Fruit fly (Drosophila melanogaster): ENCODE data around the gene kuz.

The kuz gene

DNA sequence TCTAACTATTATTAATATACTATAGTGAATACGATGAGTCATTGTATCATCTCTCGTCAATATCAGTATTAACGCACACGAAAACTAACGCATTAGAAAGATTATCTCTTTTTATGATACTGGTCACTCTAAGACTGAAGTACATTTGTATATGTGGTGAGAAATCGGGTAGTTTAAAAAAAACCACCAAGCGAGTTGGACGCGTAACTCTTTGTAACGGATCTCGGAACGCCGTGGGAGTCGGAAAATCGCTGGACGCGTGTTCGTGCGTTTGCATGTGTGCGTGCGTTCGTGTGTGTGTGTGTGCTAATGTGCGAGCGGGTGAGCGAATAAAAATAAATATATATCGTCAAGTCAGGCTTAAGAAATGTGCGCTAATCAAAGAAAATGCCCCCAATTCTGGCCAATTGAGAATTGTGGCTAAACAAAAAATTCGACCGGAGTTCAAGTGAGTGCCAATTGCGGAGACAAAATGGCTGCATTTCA is at the start of gene kuz:
TSS of gene kuz (plus strand) at position 167 of the 486 bp plus-strand sequence.
- TF ChIP-seq psq (optimal IDR thresholded peaks at IDR 0.05), result no peak
- no peak for TF ChIP-seq CG8478 (optimal IDR thresholded peaks at IDR 0.05)
- TF ChIP-seq EcR (GFP tag; optimal IDR thresholded peaks at IDR 0.05), result no peak
- TF ChIP-seq usp (GFP tag; optimal IDR thresholded peaks at IDR 0.05), result no peak
- no peak for TF ChIP-seq Dll (optimal IDR thresholded peaks at IDR 0.05)
- TF ChIP-seq pan (optimal IDR thresholded peaks at IDR 0.05), result no peak

DNA sequence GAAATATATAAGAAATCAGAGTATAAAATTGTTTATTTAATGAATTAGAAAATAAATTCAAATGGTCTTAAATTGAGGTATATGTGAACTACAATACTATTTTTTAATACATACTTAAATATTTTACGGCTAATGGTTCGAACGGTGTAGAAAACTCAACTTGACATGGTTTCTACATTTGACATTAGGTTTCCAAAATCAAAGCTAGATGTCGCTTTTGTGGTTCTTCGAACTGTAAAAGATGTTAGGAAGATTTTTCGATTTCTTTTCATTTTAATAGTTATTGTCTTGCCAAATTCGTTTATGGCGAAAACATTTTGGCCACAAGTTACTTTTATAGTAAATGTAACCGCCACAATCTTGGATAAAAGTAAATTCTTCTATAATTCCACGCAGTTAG is 49.5 kb upstream of the kuz start:
- no peak for TF ChIP-seq pan (optimal IDR thresholded peaks at IDR 0.05)
- no peak for TF ChIP-seq CG8478 (optimal IDR thresholded peaks at IDR 0.05)
- TF ChIP-seq Dll (optimal IDR thresholded peaks at IDR 0.05), result no peak
- TF ChIP-seq psq (optimal IDR thresholded peaks at IDR 0.05), result no peak
- TF ChIP-seq usp (GFP tag; optimal IDR thresholded peaks at IDR 0.05), result no peak
- no peak for TF ChIP-seq EcR (GFP tag; optimal IDR thresholded peaks at IDR 0.05)

DNA sequence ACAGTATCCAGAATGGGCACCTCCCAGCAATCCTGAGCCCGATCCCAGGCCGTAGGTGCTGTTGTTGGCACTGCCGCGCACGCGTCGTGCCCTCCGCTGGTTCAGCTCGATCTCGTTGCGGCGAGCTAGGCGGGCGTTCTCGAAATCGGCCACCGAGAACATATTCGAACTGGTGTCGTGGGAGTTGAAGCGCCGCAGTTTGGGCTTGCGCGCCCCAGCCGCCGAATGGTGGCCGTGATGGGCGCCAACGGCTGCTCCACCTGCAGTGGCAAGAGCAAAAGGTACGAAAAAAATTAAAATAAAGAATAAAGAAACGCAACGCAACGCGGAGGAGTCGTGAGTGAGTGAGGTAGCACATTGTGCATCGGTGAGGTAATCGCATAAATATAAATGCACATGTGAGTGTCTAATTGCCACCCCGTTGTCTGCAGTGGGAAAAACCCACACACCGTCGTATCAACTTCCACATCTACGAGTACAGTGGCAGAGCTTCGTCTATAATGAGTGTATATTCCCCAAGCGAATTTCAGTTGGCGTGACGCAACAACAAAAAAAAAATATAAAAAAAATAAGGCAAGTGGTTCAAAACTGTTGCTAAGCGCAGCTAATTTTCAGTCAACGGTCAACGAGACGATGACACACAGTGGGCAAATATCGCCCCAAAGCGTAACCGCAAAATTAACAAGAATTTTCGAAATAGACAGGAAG is 40.3 kb upstream of the kuz start:
- TF ChIP-seq pan (optimal IDR thresholded peaks at IDR 0.05), result no peak
- no peak for TF ChIP-seq psq (optimal IDR thresholded peaks at IDR 0.05)
- TF ChIP-seq Dll (optimal IDR thresholded peaks at IDR 0.05), result no peak
- no peak for TF ChIP-seq EcR (GFP tag; optimal IDR thresholded peaks at IDR 0.05)
- no peak for TF ChIP-seq CG8478 (optimal IDR thresholded peaks at IDR 0.05)
- TF ChIP-seq usp (GFP tag; optimal IDR thresholded peaks at IDR 0.05), result no peak

DNA sequence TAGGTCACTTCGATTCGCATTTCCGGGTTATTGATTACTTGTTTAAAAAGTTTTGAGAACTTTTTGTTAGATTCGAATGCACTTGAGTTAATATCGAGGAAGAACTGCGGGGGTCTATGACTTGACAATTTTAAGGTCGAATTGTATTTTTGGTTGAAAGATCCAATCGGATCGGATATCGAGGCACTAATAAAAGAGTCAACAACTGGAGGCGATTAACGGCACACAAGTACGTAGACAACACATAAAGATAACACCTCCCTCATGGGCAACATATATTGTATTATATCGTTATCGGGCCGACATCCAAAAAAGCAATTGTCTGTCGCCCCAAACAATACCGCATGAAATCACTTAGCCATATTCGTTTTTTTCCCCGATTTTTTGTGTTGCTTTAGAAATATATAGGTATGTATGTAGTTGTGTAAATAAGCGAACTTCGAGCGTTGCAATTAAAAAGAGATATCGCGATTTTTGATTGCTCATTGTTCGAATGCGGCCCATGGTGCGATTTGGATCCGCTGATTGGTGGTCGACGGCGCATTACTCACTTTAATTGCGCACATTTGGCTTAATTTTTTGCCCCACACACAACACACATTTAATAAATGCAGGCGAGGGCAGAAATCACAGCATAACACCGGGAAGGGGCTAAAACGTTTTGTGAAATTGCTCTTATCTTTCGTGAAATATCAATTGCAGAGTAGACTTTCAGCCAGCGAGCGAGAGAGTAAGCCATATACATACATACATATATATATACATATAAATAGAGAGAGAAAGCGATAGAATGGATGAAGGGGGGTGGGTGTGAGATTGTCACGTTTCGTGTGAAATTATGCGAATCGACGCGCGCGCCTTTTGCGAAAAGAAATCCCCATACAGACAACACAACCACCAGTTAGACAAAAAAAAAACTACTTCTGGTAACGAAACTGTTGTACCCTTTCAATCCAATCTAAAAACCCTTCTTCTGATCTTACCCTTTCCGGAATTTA is 38.8 kb upstream of the kuz start:
- TF ChIP-seq usp (GFP tag; optimal IDR thresholded peaks at IDR 0.05) (no peak), psq (optimal IDR thresholded peaks at IDR 0.05) (no peak), Dll (optimal IDR thresholded peaks at IDR 0.05) (no peak), CG8478 (optimal IDR thresholded peaks at IDR 0.05) (no peak), pan (optimal IDR thresholded peaks at IDR 0.05) (no peak), EcR (GFP tag; optimal IDR thresholded peaks at IDR 0.05) (no peak)

DNA sequence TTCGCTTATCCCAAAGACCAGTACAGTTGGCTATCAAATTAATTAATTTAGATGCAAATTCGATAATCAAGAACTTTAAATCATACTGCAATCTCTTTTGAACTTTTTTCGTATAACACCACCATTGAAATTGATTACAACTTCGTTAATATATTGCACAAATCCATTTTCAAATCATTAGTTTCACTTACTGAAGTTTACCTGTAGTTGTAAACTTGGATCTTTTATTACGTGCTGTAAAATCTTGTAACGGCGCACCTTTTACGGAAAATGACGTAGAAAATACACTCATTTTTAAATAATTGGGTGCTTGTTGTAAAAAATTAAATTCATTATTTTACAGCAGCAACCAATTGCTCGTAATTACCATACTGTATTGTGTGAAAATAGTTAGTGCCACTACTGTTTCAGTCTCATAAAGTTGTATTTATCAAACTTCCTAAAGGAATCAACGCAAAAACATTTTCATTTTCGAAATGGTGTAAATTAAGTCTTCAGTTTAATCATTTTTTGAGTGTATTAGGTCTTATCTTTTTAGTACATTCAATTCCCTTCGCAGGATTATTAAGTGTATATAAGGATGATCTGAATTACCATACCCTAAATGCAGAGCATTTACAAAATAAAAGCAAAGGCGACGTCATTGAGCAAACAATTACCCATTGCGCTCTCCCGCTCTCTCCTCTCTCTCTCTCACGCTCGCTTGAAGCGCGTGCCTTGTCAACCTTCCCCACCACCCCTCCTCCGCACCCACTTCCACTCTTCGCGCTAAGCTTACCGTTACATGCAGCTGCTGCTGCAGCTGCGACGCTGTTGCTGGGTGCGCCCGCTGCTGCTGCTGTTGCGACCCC is 37.5 kb upstream of the kuz start:
- TF ChIP-seq Dll (optimal IDR thresholded peaks at IDR 0.05), result peak; percentile 88
- TF ChIP-seq pan (optimal IDR thresholded peaks at IDR 0.05), result no peak

DNA sequence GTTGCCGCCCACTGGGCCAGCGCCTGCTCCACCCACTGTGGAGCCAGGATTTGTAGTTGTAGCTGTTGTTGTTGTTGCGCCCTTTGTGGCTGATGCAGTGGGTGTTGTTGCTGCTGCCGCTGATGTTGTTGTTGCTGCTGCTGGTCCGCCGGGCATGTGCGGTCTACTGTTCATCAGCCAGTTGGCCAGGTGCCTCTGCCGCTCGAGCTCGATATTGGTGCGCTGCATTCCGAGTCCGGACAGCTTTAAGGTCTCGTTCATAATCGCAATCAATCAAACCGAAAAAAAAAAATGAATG is 37.0 kb upstream of the kuz start:
- no peak for TF ChIP-seq Dll (optimal IDR thresholded peaks at IDR 0.05)
- no peak for TF ChIP-seq EcR (GFP tag; optimal IDR thresholded peaks at IDR 0.05)
- no peak for TF ChIP-seq usp (GFP tag; optimal IDR thresholded peaks at IDR 0.05)
- no peak for TF ChIP-seq psq (optimal IDR thresholded peaks at IDR 0.05)
- no peak for TF ChIP-seq pan (optimal IDR thresholded peaks at IDR 0.05)
- TF ChIP-seq CG8478 (optimal IDR thresholded peaks at IDR 0.05), result no peak

DNA sequence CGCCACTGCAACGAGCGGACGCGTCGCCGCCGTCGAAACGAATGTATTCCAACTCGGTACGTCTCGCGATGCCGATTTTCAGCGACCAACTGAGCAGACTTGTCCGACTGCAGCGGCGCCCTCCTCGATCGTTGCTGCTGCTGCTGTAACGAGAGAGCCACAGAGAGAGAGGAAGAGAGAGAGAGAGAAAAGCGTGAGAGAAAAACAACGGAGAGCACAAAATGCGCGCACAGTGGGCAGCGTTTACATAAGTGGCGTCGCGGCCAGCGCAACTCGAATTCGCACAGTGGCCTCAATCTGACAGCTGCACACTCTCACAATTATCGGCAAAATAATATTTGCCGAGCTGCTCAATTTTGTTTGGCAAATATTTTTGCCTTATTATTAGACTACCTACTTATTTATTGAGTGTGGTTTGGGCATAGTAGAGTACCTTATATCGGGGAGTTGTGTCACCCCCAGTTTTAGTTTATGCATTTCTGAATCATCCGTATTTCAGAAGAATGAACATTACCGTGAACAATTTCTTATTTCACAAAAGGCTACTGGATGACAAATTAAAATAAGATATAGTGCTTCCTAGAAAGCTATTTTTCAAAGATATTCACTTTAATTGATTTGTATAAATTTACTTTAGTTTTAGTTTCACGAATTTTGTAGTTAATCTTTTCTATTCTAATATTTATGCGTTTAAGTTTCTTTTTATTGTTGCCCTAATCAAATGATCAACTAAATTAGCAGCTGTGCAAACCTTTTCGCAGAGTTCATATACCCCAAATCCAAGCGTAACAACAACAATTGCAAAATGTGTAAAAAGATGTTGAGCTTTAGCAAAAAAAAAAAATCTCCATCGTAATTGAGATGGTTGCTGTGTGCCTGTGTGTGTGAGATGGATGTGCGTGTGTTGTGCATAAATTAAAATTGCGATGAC is 36.3 kb upstream of the kuz start:
- TF ChIP-seq Dll (optimal IDR thresholded peaks at IDR 0.05) (peak; percentile 99), usp (GFP tag; optimal IDR thresholded peaks at IDR 0.05) (no peak), CG8478 (optimal IDR thresholded peaks at IDR 0.05) (no peak), pan (optimal IDR thresholded peaks at IDR 0.05) (no peak), psq (optimal IDR thresholded peaks at IDR 0.05) (no peak)

DNA sequence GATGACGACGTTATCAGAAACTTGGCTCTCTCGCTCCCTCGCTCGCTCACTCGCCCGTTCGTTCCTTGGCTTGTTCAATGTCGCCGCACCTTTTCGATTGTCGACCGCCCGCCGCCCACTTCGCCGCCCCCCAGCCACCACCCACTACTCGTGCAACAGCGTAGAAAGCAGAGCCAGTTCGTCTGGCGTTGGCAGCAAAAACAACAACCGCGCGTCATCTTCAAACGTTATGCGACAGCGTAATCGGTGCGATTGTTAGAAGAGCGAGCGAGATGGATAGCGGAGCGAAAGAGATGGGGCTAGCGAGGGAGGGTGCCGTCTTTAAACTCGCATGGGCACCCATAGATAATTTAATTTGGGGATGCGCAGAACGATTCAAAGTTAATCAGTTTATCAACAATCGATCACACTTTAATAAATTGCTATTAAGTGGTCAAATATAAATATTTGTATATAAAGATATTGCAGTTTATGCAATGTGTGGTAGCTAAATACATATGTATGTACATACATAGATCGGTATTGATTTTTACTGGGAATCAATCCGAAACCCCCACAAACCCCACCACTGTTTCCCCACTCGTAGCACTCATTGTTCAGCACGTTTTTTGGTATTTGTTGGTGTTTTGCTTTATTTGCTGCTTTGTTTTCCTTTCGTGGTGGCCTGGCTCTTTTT is 35.5 kb upstream of the kuz start:
- no peak for TF ChIP-seq pan (optimal IDR thresholded peaks at IDR 0.05)
- TF ChIP-seq EcR (GFP tag; optimal IDR thresholded peaks at IDR 0.05), result peak in 1 of 2 experiments; percentile 8
- TF ChIP-seq usp (GFP tag; optimal IDR thresholded peaks at IDR 0.05), result no peak

DNA sequence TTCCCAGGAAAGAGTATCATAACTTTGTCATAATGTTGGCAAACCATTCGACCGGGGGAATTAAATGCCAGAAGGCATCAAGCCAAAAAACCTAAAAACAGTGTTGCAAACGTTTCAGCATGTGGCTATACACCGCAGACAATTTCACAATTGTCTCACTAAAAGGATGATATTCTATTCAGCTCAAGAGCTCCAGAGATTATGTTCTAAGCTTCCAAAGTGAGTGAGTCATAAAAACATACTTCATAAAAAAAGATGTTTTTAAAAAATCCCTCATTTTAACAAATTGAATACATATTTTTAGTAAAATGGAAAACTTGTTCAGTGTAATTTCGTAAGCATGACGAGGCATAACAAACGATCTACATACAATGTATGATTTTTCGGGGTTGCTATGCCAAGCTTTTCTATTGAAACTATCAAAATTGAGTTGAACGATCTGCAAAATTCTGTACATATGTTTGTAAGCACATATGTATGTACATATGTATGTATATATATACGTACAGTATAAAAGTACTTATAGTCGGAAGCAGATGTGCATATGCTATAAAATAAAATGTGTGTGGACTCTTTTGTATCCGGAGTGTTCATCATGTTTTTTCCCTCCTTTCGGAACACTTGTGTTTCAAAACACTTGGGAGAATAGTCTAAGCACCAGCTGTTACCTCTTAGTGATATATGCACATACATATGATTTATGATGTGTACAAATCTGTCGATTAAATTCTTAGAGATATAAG is 34.8 kb upstream of the kuz start:
- TF ChIP-seq Dll (optimal IDR thresholded peaks at IDR 0.05), result no peak
- TF ChIP-seq psq (optimal IDR thresholded peaks at IDR 0.05), result no peak
- TF ChIP-seq usp (GFP tag; optimal IDR thresholded peaks at IDR 0.05), result no peak
- TF ChIP-seq pan (optimal IDR thresholded peaks at IDR 0.05), result no peak
- TF ChIP-seq EcR (GFP tag; optimal IDR thresholded peaks at IDR 0.05), result no peak
- TF ChIP-seq CG8478 (optimal IDR thresholded peaks at IDR 0.05), result no peak

DNA sequence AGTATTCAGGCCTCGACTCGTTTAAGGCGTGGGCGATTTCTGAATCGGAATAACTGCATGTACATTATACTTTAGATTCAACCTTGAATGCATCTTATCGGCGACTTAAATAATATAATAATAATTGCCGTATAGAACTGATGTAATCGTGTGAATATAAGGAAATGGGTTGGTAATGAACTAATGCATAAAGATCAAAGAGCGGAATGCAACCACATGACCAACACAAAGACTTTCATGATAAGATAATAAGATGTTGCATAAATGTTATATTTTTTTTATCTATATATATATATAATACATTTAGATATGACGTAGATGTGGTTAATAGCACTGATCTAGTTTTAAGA is 34.3 kb upstream of the kuz start:
- TF ChIP-seq CG8478 (optimal IDR thresholded peaks at IDR 0.05) (no peak), pan (optimal IDR thresholded peaks at IDR 0.05) (no peak), usp (GFP tag; optimal IDR thresholded peaks at IDR 0.05) (no peak), Dll (optimal IDR thresholded peaks at IDR 0.05) (no peak), EcR (GFP tag; optimal IDR thresholded peaks at IDR 0.05) (no peak), psq (optimal IDR thresholded peaks at IDR 0.05) (no peak)
